Worm (Caenorhabditis elegans) whole organism, L4/young adult: ENCODE measurements around the gene lec-8.

Experiments used
- W03F9.2 ChIP-seq: fragments of 150-350 bp; optimal IDR thresholded peaks from 2 replicates; lab custom pipeline; 2014; ENCODE audit warnings: missing biosample characterization, missing genetic modification characterization
- dao-5 ChIP-seq: sonication (generic microtip); optimal IDR thresholded peaks from 2 replicates; lab custom pipeline; 2016; ENCODE audit warnings: missing genotype, missing genetic modification characterization, moderate library complexity, missing compliant biosample characterization
- him-1 ChIP-seq: sonication (generic microtip); optimal IDR thresholded peaks from 2 replicates; lab custom pipeline; 2016; ENCODE audit warnings: missing genotype, missing genetic modification reagents, missing genetic modification characterization, missing compliant biosample characterization

lec-8 gene

DNA sequence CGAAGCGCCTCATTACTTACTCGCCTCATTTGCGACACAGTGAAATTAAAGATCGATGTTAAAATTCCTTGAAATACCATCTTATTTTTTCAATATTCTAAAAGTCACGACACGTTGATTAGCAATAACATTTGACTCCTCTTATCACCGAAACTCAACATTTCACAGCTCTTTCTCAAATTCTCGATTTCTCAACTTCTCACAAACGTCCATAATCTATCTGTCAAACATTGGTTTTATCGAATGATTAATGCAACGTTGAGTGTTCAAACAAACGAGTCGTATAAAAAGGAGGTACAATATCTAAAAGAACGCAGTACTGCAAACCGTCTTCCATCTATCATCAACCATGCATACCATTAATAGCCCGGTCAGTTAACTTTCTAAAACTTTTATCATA is at the start of gene lec-8:
Gene lec-8, plus strand, starts transcription at position 314 of the 400 bp plus-strand sequence.
- TF ChIP-seq W03F9.2, result no peak
- TF ChIP-seq him-1, result no peak
- no peak for TF ChIP-seq dao-5

ce11 chrX:9803603-9804002 is 46.8 kb upstream of the lec-8 start:
- TF ChIP-seq him-1 (no peak), W03F9.2 (no peak), dao-5 (no peak)

DNA sequence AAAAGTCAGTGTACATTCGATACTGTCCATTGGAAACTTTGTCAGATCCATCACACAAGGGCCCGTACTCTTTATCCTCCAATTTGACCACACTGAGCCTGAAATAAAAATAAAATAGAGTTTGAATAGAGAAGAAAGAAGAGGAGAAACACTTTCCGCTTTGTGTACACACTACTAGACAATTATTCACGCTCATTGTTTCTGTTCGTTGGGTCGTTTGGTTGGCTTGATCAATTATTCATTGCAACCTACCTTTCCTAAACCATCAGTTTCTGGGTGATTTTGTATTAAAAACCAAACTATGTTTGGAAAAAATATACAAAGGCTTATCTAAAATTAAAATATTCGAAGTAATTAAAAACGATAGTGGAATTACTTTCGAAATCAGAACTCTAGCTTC is 45.6 kb upstream of the lec-8 start:
- TF ChIP-seq dao-5, result no peak

ce11 chrX:9805426-9805825 is 44.9 kb upstream of the lec-8 start:
- TF ChIP-seq him-1 (no peak), W03F9.2 (no peak), dao-5 (no peak)

DNA sequence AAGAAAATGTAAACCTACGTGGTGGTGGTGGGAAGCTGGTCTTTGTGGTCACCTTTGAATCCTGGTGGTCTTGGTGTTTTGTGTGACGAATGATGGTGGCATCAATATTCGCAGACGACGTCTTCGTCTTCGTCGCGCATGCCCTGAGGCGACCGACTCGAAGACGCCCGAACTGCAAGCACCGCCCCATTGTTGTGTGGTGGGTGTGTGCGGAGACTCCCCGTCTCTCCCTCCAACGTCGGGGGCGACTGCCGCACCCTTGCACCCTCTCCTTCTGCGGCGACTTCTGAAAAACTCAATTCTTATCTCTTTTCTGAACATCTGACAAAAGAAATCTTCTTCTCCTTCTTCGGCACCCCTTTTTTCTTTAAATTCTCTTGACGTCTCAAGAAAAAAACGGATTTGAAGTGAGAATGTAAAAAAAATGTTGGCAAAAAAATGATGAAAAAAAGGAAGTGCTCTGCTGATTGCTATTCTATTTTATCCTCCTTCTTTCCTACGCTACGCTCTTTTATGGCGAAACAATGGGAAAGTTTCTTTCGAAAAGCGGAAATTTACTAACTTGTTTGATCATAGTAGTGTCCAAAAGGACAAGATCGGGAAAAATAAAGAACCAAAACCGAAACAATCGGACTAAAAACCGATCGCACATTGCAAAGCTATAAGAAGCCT is 42.9 kb upstream of the lec-8 start, which contains the start of gene lgc-47:
Gene lgc-47, minus strand, starts transcription at position 286 of the 672 bp plus-strand sequence.
- no peak for TF ChIP-seq W03F9.2
- no peak for TF ChIP-seq dao-5
- no peak for TF ChIP-seq him-1

- TF ChIP-seq dao-5, result no peak
- TF ChIP-seq him-1, result no peak
- TF ChIP-seq W03F9.2, result no peak
Measured at ce11 chrX:9814132-9814811, 36.1 kb upstream of the lec-8 start.

DNA sequence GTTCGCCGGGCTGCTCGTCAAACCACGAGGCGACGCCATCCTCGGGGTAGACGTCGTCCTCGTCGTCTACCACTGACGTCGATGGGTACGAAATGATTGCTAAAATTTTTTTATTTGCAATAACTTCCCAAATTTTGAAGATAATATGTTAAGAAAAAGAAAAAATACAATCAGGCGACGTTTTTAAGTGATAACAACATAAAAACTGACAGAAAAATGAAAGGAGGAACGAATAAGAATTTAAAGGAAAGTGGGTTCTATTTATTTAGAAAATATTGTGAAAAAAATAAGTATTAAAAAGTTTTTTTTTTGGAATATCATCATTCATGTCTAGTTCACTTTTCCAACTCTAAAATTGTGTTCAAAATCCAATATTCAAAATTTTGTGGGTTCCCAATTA is 28.2 kb upstream of the lec-8 start, which contains the start of gene dpy-22:
Gene dpy-22, minus strand, starts transcription at position 101 of the 400 bp plus-strand sequence.
- TF ChIP-seq dao-5 (no peak), him-1 (no peak), W03F9.2 (no peak)

- TF ChIP-seq W03F9.2 (no peak), dao-5 (peak; percentile 14)
Measured at ce11 chrX:9822606-9823264, 27.6 kb upstream of the lec-8 start.

ce11 chrX:9831215-9831614 is 19.2 kb upstream of the lec-8 start, which contains the start of gene rrc-1:
rrc-1 (minus strand) TSS chrX:9831288.
- TF ChIP-seq him-1, result no peak
- TF ChIP-seq dao-5, result no peak
- TF ChIP-seq W03F9.2, result no peak

ce11 chrX:9832370-9832769 is 18.0 kb upstream of the lec-8 start:
- TF ChIP-seq W03F9.2 (no peak), dao-5 (no peak), him-1 (no peak)

DNA sequence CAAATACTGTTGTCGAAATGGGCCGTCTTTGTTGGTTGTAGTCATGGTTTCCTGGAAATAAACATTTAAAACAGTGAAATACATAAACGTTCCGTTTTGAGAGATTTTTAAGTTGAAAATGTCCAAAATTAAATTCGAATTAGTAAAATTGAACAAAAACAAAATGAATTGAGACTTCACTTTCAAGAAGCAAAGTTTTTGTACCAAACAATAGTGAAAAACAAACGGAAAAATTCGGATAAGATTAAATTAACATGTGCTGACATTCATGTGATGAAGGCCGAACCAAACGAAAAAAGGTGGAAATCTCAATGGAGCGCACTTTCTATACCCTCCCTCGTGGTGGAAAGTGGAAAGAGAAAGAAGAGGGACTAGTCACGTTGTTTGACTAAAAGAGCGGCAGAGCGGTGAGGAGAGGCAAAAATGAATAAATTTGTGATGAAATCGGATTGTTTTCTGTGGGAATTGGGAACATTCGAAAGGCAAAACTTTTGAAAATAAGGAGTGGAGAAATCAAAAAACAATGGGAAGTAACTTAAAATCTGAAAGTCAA is 12.3 kb upstream of the lec-8 start, which contains the start of gene ipla-2:
Gene ipla-2, minus strand, starts transcription at position 51 of the 553 bp plus-strand sequence.
- TF ChIP-seq him-1 (no peak), W03F9.2 (peak; percentile 72)

DNA sequence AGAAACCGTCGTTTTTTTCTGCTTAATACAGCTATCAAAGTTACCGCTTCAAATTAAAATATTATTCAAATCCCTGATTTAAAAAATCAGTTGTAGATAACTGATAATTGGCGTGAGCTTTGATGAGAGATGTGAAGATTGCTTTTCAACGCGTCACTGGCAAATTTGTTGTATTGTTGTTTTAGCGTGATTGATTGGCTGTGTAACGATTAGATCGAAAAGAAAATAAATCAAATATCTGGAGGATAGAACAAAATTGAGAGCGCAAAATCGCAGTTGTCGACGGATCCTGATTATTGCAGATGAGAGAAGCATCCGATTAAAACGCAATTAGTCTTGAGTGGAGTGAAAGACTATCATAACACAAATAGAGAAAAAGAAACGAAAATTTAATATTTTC is 9.5 kb upstream of the lec-8 start:
- TF ChIP-seq W03F9.2 (no peak), him-1 (no peak), dao-5 (no peak)

ce11 chrX:9842102-9842501 is 8.3 kb upstream of the lec-8 start:
- no peak for TF ChIP-seq him-1
- no peak for TF ChIP-seq dao-5
- TF ChIP-seq W03F9.2, result no peak

DNA sequence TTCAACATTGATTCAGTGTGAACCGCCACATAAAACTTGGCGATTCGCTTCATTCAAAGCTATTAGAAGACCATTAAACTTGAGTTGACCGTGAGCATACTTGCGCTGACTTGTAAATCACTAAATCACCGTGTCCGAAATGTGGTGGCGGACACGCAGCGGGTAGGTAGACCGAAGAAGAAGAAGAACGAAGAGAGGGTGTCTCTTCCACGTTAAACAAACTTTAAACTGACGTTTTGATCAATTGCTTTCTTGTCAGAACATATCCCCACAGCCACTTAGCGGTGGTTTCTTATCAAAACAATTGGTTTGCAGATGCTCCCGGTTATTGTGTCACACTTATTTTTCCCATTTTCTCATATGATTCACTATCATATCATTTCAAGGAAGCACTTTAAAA is 6.8 kb upstream of the lec-8 start:
- no peak for TF ChIP-seq W03F9.2
- no peak for TF ChIP-seq dao-5
- no peak for TF ChIP-seq him-1

DNA sequence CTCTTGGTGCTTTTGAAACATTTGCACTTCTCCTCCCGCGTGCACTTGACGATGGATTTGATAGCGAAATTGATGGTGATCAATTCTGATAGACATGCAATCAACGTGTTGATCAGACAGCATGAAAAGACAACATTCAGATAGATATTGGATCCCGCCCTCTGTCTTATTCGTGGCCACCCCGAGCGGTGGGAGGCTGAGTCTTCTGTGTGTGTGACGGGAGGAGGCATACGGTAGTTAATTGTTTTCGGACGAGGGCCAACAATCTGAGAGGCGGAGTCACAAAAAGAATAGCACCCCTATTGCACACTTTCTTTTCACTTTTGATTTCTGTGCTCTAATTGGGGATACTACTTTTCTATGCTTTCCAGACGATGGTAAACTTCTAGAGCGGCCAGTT is 4.5 kb upstream of the lec-8 start:
- TF ChIP-seq W03F9.2, result no peak
- TF ChIP-seq him-1, result no peak
- TF ChIP-seq dao-5, result no peak

DNA sequence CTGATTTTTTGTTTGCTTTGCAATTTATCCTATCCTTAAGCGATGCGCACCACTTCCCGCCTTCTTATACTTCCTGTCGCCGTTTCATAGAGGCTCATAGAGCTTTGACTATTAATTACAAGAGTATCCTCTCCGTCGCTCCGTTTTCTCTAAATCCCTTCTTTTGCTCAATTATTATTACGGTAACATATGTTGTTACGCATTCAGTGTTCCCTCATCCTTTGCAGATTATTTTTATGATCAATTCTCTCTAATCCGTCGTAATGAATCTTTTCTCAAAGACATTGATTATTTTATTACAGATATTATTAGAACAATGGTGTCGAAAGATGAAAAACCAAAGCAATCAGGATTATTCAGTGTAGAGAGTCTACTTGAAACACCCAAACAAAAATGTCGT is 3.4 kb upstream of the lec-8 start, which contains the start of gene vab-15:
Gene vab-15, plus strand, starts transcription at position 301 of the 400 bp plus-strand sequence.
- TF ChIP-seq dao-5, result no peak
- no peak for TF ChIP-seq him-1
- no peak for TF ChIP-seq W03F9.2
